Fruit fly (Drosophila melanogaster) whole organism, embryonic: ENCODE data around the gene CG6700.

Experiments used
- ATbp ChIP-seq: fragments of 200-800 bp; sonication (Bioruptor generic); optimal IDR thresholded peaks from 2 replicates; lab custom pipeline; 2017; ENCODE audit warnings: missing biosample characterization, mild to moderate bottlenecking, missing genetic modification characterization, missing genetic modification reagents
- Asciz ChIP-seq: fragments of 200-800 bp; sonication (Bioruptor generic); optimal IDR thresholded peaks from 2 replicates; lab custom pipeline; 2017; ENCODE audit warnings: missing biosample characterization, mild to moderate bottlenecking, missing genetic modification characterization, missing genetic modification reagents
- B-H2 ChIP-seq: fragments of 200-800 bp; sonication (Bioruptor generic); optimal IDR thresholded peaks from 2 replicates; lab custom pipeline; 2018; ENCODE audit warnings: missing biosample characterization, mild to moderate bottlenecking, missing genetic modification characterization
- Bdp1 ChIP-seq: fragments of 200-800 bp; sonication (Bioruptor generic); optimal IDR thresholded peaks from 3 replicates; lab custom pipeline; 2016; ENCODE audit warnings: missing biosample characterization, missing genetic modification characterization
- Bgb ChIP-seq: fragments of 200-800 bp; sonication (Bioruptor generic); IDR thresholded peaks from 2 replicates; pipeline ENCODE4 v1.3.6; 2022; ENCODE audit warnings: missing biosample characterization, missing genetic modification characterization; ENCODE audit not compliant: partially characterized antibody
- CG11247 ChIP-seq: fragments of 200-800 bp; sonication (Bioruptor generic); IDR thresholded peaks from 2 replicates; pipeline ENCODE4 v1.3.6; 2022; ENCODE audit warnings: missing biosample characterization, missing genetic modification characterization
- CG11456 ChIP-seq: fragments of 200-800 bp; sonication (Bioruptor generic); IDR thresholded peaks from 3 replicates; pipeline ENCODE4 v1.3.6; 2022; ENCODE audit warnings: missing biosample characterization, missing genetic modification characterization
- CG12299 ChIP-seq: fragments of 200-800 bp; sonication (Bioruptor generic); optimal IDR thresholded peaks from 2 replicates; lab custom pipeline; 2018; ENCODE audit warnings: missing biosample characterization, mild to moderate bottlenecking, missing genetic modification characterization
- CG13424 ChIP-seq: fragments of 200-800 bp; sonication (Bioruptor generic); optimal IDR thresholded peaks from 2 replicates; lab custom pipeline; 2019; ENCODE audit warnings: missing biosample characterization, mild to moderate bottlenecking, missing genetic modification characterization, moderate library complexity
- CG14667 ChIP-seq: fragments of 200-800 bp; sonication (Bioruptor generic); IDR thresholded peaks from 2 replicates; pipeline ENCODE4 v1.3.6; 2022; ENCODE audit warnings: missing biosample characterization, missing genetic modification characterization
- CG15696 ChIP-seq: fragments of 200-800 bp; sonication (Bioruptor generic); optimal IDR thresholded peaks from 2 replicates; lab custom pipeline; 2019; ENCODE audit warnings: missing biosample characterization, mild to moderate bottlenecking, missing genetic modification characterization, moderate library complexity
- CG1603 ChIP-seq: fragments of 200-800 bp; sonication (Bioruptor generic); optimal IDR thresholded peaks from 2 replicates; lab custom pipeline; 2019; ENCODE audit warnings: missing biosample characterization, mild to moderate bottlenecking, missing genetic modification characterization, moderate library complexity
- CG2875 ChIP-seq: fragments of 200-800 bp; sonication (Bioruptor generic); optimal IDR thresholded peaks from 2 replicates; lab custom pipeline; 2017; ENCODE audit warnings: missing biosample characterization, mild to moderate bottlenecking, missing genetic modification characterization, missing genetic modification reagents
- CG31224 ChIP-seq: fragments of 200-800 bp; sonication (Bioruptor generic); IDR thresholded peaks from 2 replicates; pipeline ENCODE4 v1.3.6; 2022; ENCODE audit warnings: missing biosample characterization, missing genetic modification characterization
- CG42726 ChIP-seq: fragments of 200-800 bp; sonication (Bioruptor generic); IDR thresholded peaks from 2 replicates; pipeline ENCODE4 v1.3.6; 2022; ENCODE audit warnings: missing biosample characterization, missing genetic modification characterization; ENCODE audit not compliant: partially characterized antibody
- CG6254 ChIP-seq: fragments of 200-800 bp; sonication (Bioruptor generic); optimal IDR thresholded peaks from 3 replicates; lab custom pipeline; 2017; ENCODE audit warnings: mild to moderate bottlenecking, missing biosample characterization, missing genetic modification reagents, missing genetic modification characterization
- CG6791 ChIP-seq: fragments of 200-800 bp; sonication (Bioruptor generic); IDR thresholded peaks from 3 replicates; pipeline ENCODE4 v1.3.6; 2022; ENCODE audit warnings: missing biosample characterization, missing genetic modification characterization; ENCODE audit not compliant: partially characterized antibody
- CG7556 ChIP-seq: fragments of 200-800 bp; sonication (Bioruptor generic); optimal IDR thresholded peaks from 2 replicates; lab custom pipeline; 2017; ENCODE audit warnings: missing biosample characterization, mild to moderate bottlenecking, missing genetic modification characterization
- HLH3B ChIP-seq: fragments of 200-800 bp; sonication (Bioruptor generic); IDR thresholded peaks from 2 replicates; pipeline ENCODE4 v1.3.6; 2022; ENCODE audit warnings: missing biosample characterization, missing genetic modification characterization
- Hey ChIP-seq: fragments of 200-800 bp; sonication (Bioruptor generic); optimal IDR thresholded peaks from 3 replicates; lab custom pipeline; 2018; ENCODE audit warnings: missing biosample characterization, mild to moderate bottlenecking, missing genetic modification characterization
- Hsf ChIP-seq: fragments of 200-800 bp; sonication (Bioruptor generic); optimal IDR thresholded peaks from 3 replicates; lab custom pipeline; 2016; ENCODE audit warnings: missing biosample characterization, missing genetic modification characterization
- Nf-YA ChIP-seq: fragments of 200-800 bp; sonication (Bioruptor generic); IDR thresholded peaks from 2 replicates; pipeline ENCODE4 v1.3.6; 2022; ENCODE audit warnings: missing biosample characterization, missing genetic modification characterization
- NfI ChIP-seq: fragments of 200-800 bp; sonication (Bioruptor generic); optimal IDR thresholded peaks from 3 replicates; lab custom pipeline; 2018; ENCODE audit warnings: missing biosample characterization, mild to moderate bottlenecking, missing genetic modification characterization, moderate library complexity
- Sry-δ ChIP-seq: fragments of 200-800 bp; sonication (Bioruptor generic); optimal IDR thresholded peaks from 2 replicates; lab custom pipeline; 2016; ENCODE audit warnings: missing biosample characterization, missing genetic modification characterization
- Tbp ChIP-seq: fragments of >200 bp; optimal IDR thresholded peaks from 2 replicates; lab custom pipeline; 2018; ENCODE audit warnings: missing biosample characterization, missing genetic modification characterization
- al ChIP-seq: fragments of 200-800 bp; sonication (Bioruptor generic); IDR thresholded peaks from 2 replicates; pipeline ENCODE4 v1.3.6; 2022; ENCODE audit warnings: missing biosample characterization, missing genetic modification characterization
- az2 ChIP-seq: fragments of 200-800 bp; sonication (Bioruptor generic); optimal IDR thresholded peaks from 3 replicates; lab custom pipeline; 2016; ENCODE audit warnings: missing biosample characterization, missing genetic modification characterization
- chinmo ChIP-seq: fragments of 200-800 bp; sonication (Bioruptor generic); IDR thresholded peaks from 4 replicates; pipeline ENCODE4 v1.3.6; 2022; ENCODE audit warnings: missing biosample characterization, missing genetic modification characterization; ENCODE audit not compliant: partially characterized antibody
- dan ChIP-seq: fragments of 200-800 bp; sonication (Bioruptor generic); IDR thresholded peaks from 2 replicates; pipeline ENCODE4 v1.3.6; 2022; ENCODE audit warnings: missing biosample characterization, missing genetic modification characterization
- eve ChIP-seq, 2 experiments: fragments of >200 bp; optimal IDR thresholded peaks; 2 replicates each; lab custom pipeline; 2017; ENCODE audit warnings: missing biosample characterization in 2 of 2, missing genetic modification characterization in 2 of 2
- fd3F ChIP-seq: fragments of 200-800 bp; sonication (Bioruptor generic); optimal IDR thresholded peaks from 2 replicates; lab custom pipeline; 2018; ENCODE audit warnings: missing biosample characterization, mild to moderate bottlenecking, missing genetic modification characterization, moderate library complexity
- fd64A ChIP-seq: fragments of 200-800 bp; sonication (Bioruptor generic); optimal IDR thresholded peaks from 3 replicates; lab custom pipeline; 2018; ENCODE audit warnings: missing biosample characterization, mild to moderate bottlenecking, missing genetic modification characterization
- hbn ChIP-seq: fragments of 200-800 bp; sonication (Bioruptor generic); IDR thresholded peaks from 2 replicates; pipeline ENCODE4 v1.3.6; 2022; ENCODE audit warnings: missing biosample characterization, missing genetic modification characterization; ENCODE audit not compliant: partially characterized antibody
- hkb ChIP-seq, 2 experiments: fragments of 200-800 bp in 1 of 2; fragments of >200 bp in 1 of 2; sonication (Bioruptor generic) in 1 of 2; IDR thresholded peaks in 1 of 2; optimal IDR thresholded peaks in 1 of 2; 2 replicates each; pipeline versions ENCODE4 v1.3.6 to Lab custom; 2017 to 2022; ENCODE audit warnings: missing biosample characterization in 1 of 2, missing genetic modification characterization in 1 of 2
- kni ChIP-seq: fragments of 200-800 bp; sonication (Bioruptor generic); optimal IDR thresholded peaks from 3 replicates; lab custom pipeline; 2017; ENCODE audit warnings: mild to moderate bottlenecking, missing biosample characterization, missing genetic modification reagents, missing genetic modification characterization
- lov ChIP-seq, 2 experiments: fragments of 200-800 bp in 1 of 2; fragments of >200 bp in 1 of 2; sonication (Bioruptor generic) in 1 of 2; IDR thresholded peaks in 1 of 2; optimal IDR thresholded peaks in 1 of 2; 2 replicates in 1 of 2; 3 replicates in 1 of 2; pipeline versions ENCODE4 v1.3.6 to Lab custom; 2017 to 2022; ENCODE audit warnings: missing biosample characterization in 1 of 2, missing genetic modification characterization in 1 of 2
- prd ChIP-seq, 3 experiments: fragments of >200 bp in 2 of 3; fragments of 200-800 bp in 1 of 3; sonication (Bioruptor generic) in 1 of 3; optimal IDR thresholded peaks in 2 of 3; IDR thresholded peaks in 1 of 3; 2 replicates in 2 of 3; 3 replicates in 1 of 3; pipeline versions ENCODE4 v1.3.6 to Lab custom; 2017 to 2022; ENCODE audit warnings: missing biosample characterization in 1 of 3, missing genetic modification characterization in 1 of 3
- ranshi ChIP-seq: fragments of 200-800 bp; sonication (Bioruptor generic); IDR thresholded peaks from 2 replicates; pipeline ENCODE4 v1.3.6; 2022; ENCODE audit warnings: missing biosample characterization, missing genetic modification characterization
- sc ChIP-seq, 3 experiments: fragments of >200 bp in 2 of 3; fragments of 200-800 bp in 1 of 3; sonication (Bioruptor generic) in 1 of 3; optimal IDR thresholded peaks; 2 replicates in 2 of 3; 3 replicates in 1 of 3; lab custom pipeline; 2017; ENCODE audit warnings: mild to moderate bottlenecking in 1 of 3, missing biosample characterization in 1 of 3, missing genetic modification characterization in 1 of 3, missing genetic modification reagents in 1 of 3
- sisA ChIP-seq: fragments of 200-800 bp; sonication (Bioruptor generic); IDR thresholded peaks from 2 replicates; pipeline ENCODE4 v1.3.6; 2022; ENCODE audit warnings: missing biosample characterization, missing genetic modification characterization
- sqz ChIP-seq: fragments of 200-800 bp; sonication (Bioruptor generic); optimal IDR thresholded peaks from 3 replicates; lab custom pipeline; 2018; ENCODE audit warnings: missing biosample characterization, mild to moderate bottlenecking, missing genetic modification characterization
- tin ChIP-seq: fragments of 200-800 bp; sonication (Bioruptor generic); optimal IDR thresholded peaks from 3 replicates; lab custom pipeline; 2016; ENCODE audit warnings: missing biosample characterization, missing genetic modification characterization
- tna ChIP-seq: fragments of 200-800 bp; sonication (Bioruptor generic); IDR thresholded peaks from 2 replicates; pipeline ENCODE4 v1.3.6; 2022; ENCODE audit warnings: missing biosample characterization, missing genetic modification characterization; ENCODE audit not compliant: partially characterized antibody
- tup ChIP-seq: fragments of 200-800 bp; sonication (Bioruptor generic); optimal IDR thresholded peaks from 2 replicates; lab custom pipeline; 2016; ENCODE audit warnings: missing biosample characterization, mild to moderate bottlenecking, missing genetic modification characterization, moderate library complexity
- wor ChIP-seq: fragments of 200-800 bp; sonication (Bioruptor generic); IDR thresholded peaks from 2 replicates; pipeline ENCODE4 v1.3.6; 2022; ENCODE audit warnings: missing biosample characterization, missing genetic modification characterization

Gene CG6700

DNA sequence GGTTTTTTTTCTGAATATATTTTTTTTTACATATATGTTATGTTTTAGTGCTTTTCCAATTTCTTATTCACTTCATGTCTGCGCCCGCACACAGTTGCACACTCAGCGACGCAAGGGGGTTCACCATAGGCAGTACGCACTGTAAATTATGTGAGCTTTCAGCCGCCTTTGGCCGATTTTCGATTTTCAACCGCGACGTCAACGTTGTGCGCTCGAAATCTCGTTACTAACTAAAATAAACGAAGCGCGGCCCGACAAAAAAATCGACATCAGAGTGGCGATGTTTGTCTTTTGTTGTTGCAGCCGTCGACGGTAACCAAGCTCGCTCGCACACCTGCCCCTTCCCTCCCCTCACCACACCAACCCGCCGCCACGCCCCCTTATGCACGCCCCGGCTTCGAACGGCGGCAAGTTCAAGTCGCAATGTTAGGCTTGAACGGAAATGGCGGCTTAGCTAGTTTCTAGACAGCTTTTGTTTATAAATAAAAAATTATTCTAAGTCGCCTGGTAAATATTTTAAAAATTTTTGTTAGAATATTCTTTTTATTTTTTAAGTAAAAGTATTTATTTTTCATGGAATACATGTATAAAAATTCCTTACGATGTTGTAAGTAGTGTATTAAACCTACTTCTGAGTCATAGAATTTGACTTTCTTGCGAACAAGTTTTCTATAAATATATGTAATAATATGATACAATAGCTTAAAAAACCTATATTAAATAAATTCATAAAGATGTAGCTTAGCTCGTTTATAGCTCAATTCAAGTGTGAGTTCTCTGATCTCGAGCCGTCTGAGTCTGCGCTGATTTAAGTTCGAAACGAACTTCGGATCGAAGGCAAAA is 41.3 kb downstream of the CG6700 start, which contains the start of gene CG31869 (continued):
- 0 out of 3 replicates have a peak, but pooled peaks have one; percentile 28 for TF ChIP-seq CG6791
- TF ChIP-seq Bgb (GFP tag; lab: Robert Waterston, UW): 0 out of 2 replicates have a peak, but pooled peaks have one; percentile 10
- no peak for TF ChIP-seq az2 (GFP tag; lab: Kevin White, UChicago)
- no peak for TF ChIP-seq tin
- TF ChIP-seq fd3F (GFP tag; lab: Kevin White, UChicago): no peak
- TF ChIP-seq CG12299: no peak
- no peak for TF ChIP-seq lov (optimal IDR thresholded peaks at IDR 0.05; lab: Kevin White, UChicago)
- TF ChIP-seq lov (GFP tag; IDR thresholded peaks at IDR 0.05; lab: Robert Waterston, UW): no peak
- no peak for TF ChIP-seq NfI
- no peak for TF ChIP-seq CG1603 (tag; lab: Kevin White, UChicago)
- TF ChIP-seq Asciz (GFP tag; lab: Kevin White, UChicago): no peak
- TF ChIP-seq ranshi: 0 out of 2 replicates have a peak, but pooled peaks have one; percentile 24
- peak; percentile 23; the same call in 1 of the 2 replicates for TF ChIP-seq sisA
- TF ChIP-seq hbn (GFP tag; lab: Robert Waterston, UW): no peak
- no peak for TF ChIP-seq eve (GFP tag; optimal IDR thresholded peaks at IDR 0.05; lab: Kevin White, UChicago)
- no peak for TF ChIP-seq CG2875 (GFP tag; lab: Kevin White, UChicago)
- 0 out of 2 replicates have a peak, but pooled peaks have one; percentile 11 for TF ChIP-seq CG14667 (GFP tag; lab: Robert Waterston, UW)
- TF ChIP-seq hkb (optimal IDR thresholded peaks at IDR 0.05; lab: Kevin White, UChicago): no peak
- no peak for TF ChIP-seq hkb (GFP tag; IDR thresholded peaks at IDR 0.05; lab: Robert Waterston, UW)
- TF ChIP-seq HLH3B (GFP tag; lab: Robert Waterston, UW): 0 out of 2 replicates have a peak, but pooled peaks have one; percentile 25
- no peak for TF ChIP-seq tup
- TF ChIP-seq sc (optimal IDR thresholded peaks at IDR 0.05; lab: Kevin White, UChicago): no peak
- no peak for TF ChIP-seq sc (GFP tag; optimal IDR thresholded peaks at IDR 0.05; lab: Kevin White, UChicago)
- no peak for TF ChIP-seq Nf-YA (GFP tag; lab: Robert Waterston, UW)
- no peak for TF ChIP-seq CG42726
- TF ChIP-seq Tbp (GFP tag; lab: Kevin White, UChicago): no peak
- no peak for TF ChIP-seq dan
- 0 out of 4 replicates have a peak, but pooled peaks have one; percentile 71 for TF ChIP-seq chinmo (GFP tag; lab: Robert Waterston, UW)
- TF ChIP-seq al: peak; percentile 26; the same call in 1 of the 2 replicates
- TF ChIP-seq CG6254 (GFP tag; lab: Kevin White, UChicago): no peak
- TF ChIP-seq kni (GFP tag; lab: Kevin White, UChicago): peak; percentile 30
- TF ChIP-seq CG11247 (GFP tag; lab: Robert Waterston, UW): no peak
- no peak for TF ChIP-seq CG13424 (tag; lab: Kevin White, UChicago)
- no peak for TF ChIP-seq wor (GFP tag; lab: Robert Waterston, UW)
- TF ChIP-seq fd64A (GFP tag; lab: Kevin White, UChicago): no peak
- TF ChIP-seq CG31224 (GFP tag; lab: Robert Waterston, UW): 0 out of 2 replicates have a peak, but pooled peaks have one; percentile 26
- no peak for TF ChIP-seq CG15696 (tag; lab: Kevin White, UChicago)
- no peak for TF ChIP-seq prd (optimal IDR thresholded peaks at IDR 0.05; lab: Kevin White, UChicago)
- no peak for TF ChIP-seq prd (GFP tag; IDR thresholded peaks at IDR 0.05; lab: Robert Waterston, UW)
- TF ChIP-seq CG11456 (GFP tag; lab: Robert Waterston, UW): no peak; the same call in 2 of the 3 replicates
- no peak for TF ChIP-seq tna (GFP tag; lab: Robert Waterston, UW)
- no peak for TF ChIP-seq Bdp1 (GFP tag; lab: Kevin White, UChicago)
- peak; percentile 57 for TF ChIP-seq sqz (GFP tag; lab: Kevin White, UChicago)
- TF ChIP-seq Sry-δ (GFP tag; lab: Kevin White, UChicago): no peak
- no peak for TF ChIP-seq Hsf
- TF ChIP-seq B-H2: no peak
- no peak for TF ChIP-seq Hey (tag; lab: Kevin White, UChicago)
- TF ChIP-seq CG7556: no peak
- no peak for TF ChIP-seq ATbp (GFP tag; lab: Kevin White, UChicago)
